Worm (Caenorhabditis elegans) whole organism, L3 larva: ENCODE measurements around the gene djr-1.2.

Experiments
- R02D3.7 ChIP-seq: fragments of 150-350 bp; optimal IDR thresholded peaks from 2 replicates; lab custom pipeline; 2014; ENCODE audit warnings: missing biosample characterization, missing genetic modification characterization
- ZK546.5 ChIP-seq: sonication (generic microtip); optimal IDR thresholded peaks from 2 replicates; lab custom pipeline; 2017; ENCODE audit warnings: missing biosample characterization, missing genetic modification characterization
- aly-2 ChIP-seq: fragments of 150-350 bp; optimal IDR thresholded peaks from 2 replicates; lab custom pipeline; 2014; ENCODE audit warnings: missing biosample characterization, missing genetic modification characterization
- ama-1 ChIP-seq: fragments of 150-350 bp; optimal IDR thresholded peaks from 2 replicates; lab custom pipeline; 2018
- ceh-28 ChIP-seq: fragments of 150-350 bp; optimal IDR thresholded peaks from 2 replicates; lab custom pipeline; 2014; ENCODE audit warnings: missing biosample characterization, missing genetic modification reagents, missing genetic modification characterization
- ceh-82 ChIP-seq: fragments of 150-350 bp; optimal IDR thresholded peaks from 2 replicates; lab custom pipeline; 2014; ENCODE audit warnings: missing biosample characterization, missing genetic modification characterization
- ceh-9 ChIP-seq: sonication (generic microtip); optimal IDR thresholded peaks from 2 replicates; lab custom pipeline; 2018; ENCODE audit warnings: missing biosample characterization, missing genetic modification characterization
- egl-27 ChIP-seq: sonication (generic microtip); optimal IDR thresholded peaks from 4 replicates; lab custom pipeline; 2017; ENCODE audit warnings: missing biosample characterization, missing genetic modification reagents, missing genetic modification characterization
- elt-1 ChIP-seq: fragments of 150-350 bp; optimal IDR thresholded peaks from 2 replicates; lab custom pipeline; 2014; ENCODE audit warnings: missing biosample characterization, missing genetic modification characterization
- elt-2 ChIP-seq: sonication (generic microtip); optimal IDR thresholded peaks from 2 replicates; lab custom pipeline; 2016; ENCODE audit warnings: missing genetic modification reagents, mild to moderate bottlenecking, missing genetic modification characterization, missing compliant biosample characterization
- elt-3 ChIP-seq, 3 experiments: fragments of 150-350 bp in 1 of 3; sonication (generic microtip) in 2 of 3; optimal IDR thresholded peaks; 2 replicates in 2 of 3; 4 replicates in 1 of 3; lab custom pipeline; 2014 to 2017; ENCODE audit warnings: missing biosample characterization in 3 of 3, missing genetic modification characterization in 3 of 3
- eor-1 ChIP-seq, 2 experiments: fragments of 150-350 bp; optimal IDR thresholded peaks; 2 replicates each; lab custom pipeline; 2014 to 2018; ENCODE audit warnings: missing biosample characterization in 2 of 2, missing genetic modification characterization in 2 of 2
- fkh-10 ChIP-seq: sonication (generic microtip); optimal IDR thresholded peaks from 2 replicates; lab custom pipeline; 2017; ENCODE audit warnings: missing biosample characterization, missing genetic modification reagents, missing genetic modification characterization
- jun-1 ChIP-seq: fragments of 150-350 bp; optimal IDR thresholded peaks from 2 replicates; lab custom pipeline; 2014; ENCODE audit warnings: missing biosample characterization, missing genetic modification reagents, missing genetic modification characterization
- lin-39 ChIP-seq: fragments of 150-350 bp; optimal IDR thresholded peaks from 2 replicates; lab custom pipeline; 2018; ENCODE audit warnings: missing biosample characterization, missing genetic modification reagents, missing genetic modification characterization
- lsy-12 ChIP-seq: sonication (generic microtip); optimal IDR thresholded peaks from 2 replicates; lab custom pipeline; 2016; ENCODE audit warnings: mild to moderate bottlenecking, missing genetic modification characterization, missing compliant biosample characterization
- mdl-1 ChIP-seq: fragments of 150-350 bp; optimal IDR thresholded peaks from 2 replicates; lab custom pipeline; 2014; ENCODE audit warnings: missing biosample characterization, missing genetic modification characterization
- mml-1 ChIP-seq: fragments of 150-350 bp; sonication (generic microtip); optimal IDR thresholded peaks from 3 replicates; lab custom pipeline; 2014; ENCODE audit warnings: missing biosample characterization, missing genetic modification characterization
- nfya-1 ChIP-seq: sonication (generic microtip); optimal IDR thresholded peaks from 2 replicates; lab custom pipeline; 2017; ENCODE audit warnings: missing genetic modification characterization, mild to moderate bottlenecking, missing compliant biosample characterization, antibody characterized with exemption, moderate library complexity; ENCODE audit not compliant: insufficient read depth
- nhr-12 ChIP-seq: fragments of 150-350 bp; optimal IDR thresholded peaks from 2 replicates; lab custom pipeline; 2014; ENCODE audit warnings: missing biosample characterization, missing genetic modification characterization
- nhr-237 ChIP-seq: fragments of 150-350 bp; optimal IDR thresholded peaks from 2 replicates; lab custom pipeline; 2014; ENCODE audit warnings: missing biosample characterization, missing genetic modification characterization
- nhr-25 ChIP-seq: sonication (generic microtip); optimal IDR thresholded peaks from 2 replicates; lab custom pipeline; 2017; ENCODE audit warnings: missing biosample characterization, missing genetic modification characterization
- nhr-28 ChIP-seq: fragments of 150-350 bp; optimal IDR thresholded peaks from 2 replicates; lab custom pipeline; 2014; ENCODE audit warnings: missing biosample characterization, missing genetic modification characterization
- nhr-43 ChIP-seq: sonication (generic microtip); optimal IDR thresholded peaks from 2 replicates; lab custom pipeline; 2016; ENCODE audit warnings: mild to moderate bottlenecking, missing genetic modification characterization, missing compliant biosample characterization; ENCODE audit not compliant: poor library complexity, severe bottlenecking
- nhr-76 ChIP-seq: fragments of 150-350 bp; sonication (generic microtip); optimal IDR thresholded peaks from 5 replicates; lab custom pipeline; 2014; ENCODE audit warnings: missing biosample characterization, missing genetic modification characterization
- nhr-77 ChIP-seq: fragments of 150-350 bp; optimal IDR thresholded peaks from 2 replicates; lab custom pipeline; 2014; ENCODE audit warnings: missing biosample characterization, missing genetic modification characterization
- pha-4 ChIP-seq: fragments of 150-350 bp; optimal IDR thresholded peaks from 2 replicates; lab custom pipeline; 2014; ENCODE audit warnings: missing biosample characterization, missing genetic modification reagents, missing genetic modification characterization
- pqm-1 ChIP-seq: fragments of 150-350 bp; optimal IDR thresholded peaks from 2 replicates; lab custom pipeline; 2017; ENCODE audit warnings: missing biosample characterization, missing genetic modification characterization, inconsistent platforms
- sea-2 ChIP-seq: fragments of 150-350 bp; sonication (generic microtip); optimal IDR thresholded peaks from 4 replicates; lab custom pipeline; 2014; ENCODE audit warnings: missing biosample characterization, missing genetic modification reagents, missing genetic modification characterization
- snpc-4 ChIP-seq: fragments of 150-350 bp; optimal IDR thresholded peaks from 2 replicates; lab custom pipeline; 2014; ENCODE audit warnings: missing biosample characterization, missing genetic modification characterization
- unc-39 ChIP-seq: sonication (generic microtip); optimal IDR thresholded peaks from 4 replicates; lab custom pipeline; 2017; ENCODE audit warnings: missing biosample characterization, missing genetic modification characterization
- unc-62 ChIP-seq: fragments of 150-350 bp; sonication (generic microtip); optimal IDR thresholded peaks from 4 replicates; lab custom pipeline; 2014; ENCODE audit warnings: missing biosample characterization, missing genetic modification reagents, missing genetic modification characterization
- zag-1 ChIP-seq: fragments of 150-350 bp; optimal IDR thresholded peaks from 2 replicates; lab custom pipeline; 2014; ENCODE audit warnings: missing biosample characterization, missing genetic modification characterization
- ztf-11 ChIP-seq: fragments of 150-350 bp; optimal IDR thresholded peaks from 2 replicates; lab custom pipeline; 2014; ENCODE audit warnings: missing biosample characterization, missing genetic modification characterization

The djr-1.2 gene

ce11 chrV:4043632-4044031 is 11.3 kb downstream of the djr-1.2 start, which contains the start of gene phat-3:
Gene phat-3, plus strand, starts transcription at chrV:4043932.
- no peak for TF ChIP-seq zag-1 (tag; lab: Kevin White, UChicago)
- no peak for TF ChIP-seq nhr-76 (tag; lab: Kevin White, UChicago)
- TF ChIP-seq ceh-82 (tag; lab: Kevin White, UChicago) = no peak
- TF ChIP-seq lsy-12 (tag; lab: Kevin White, UChicago) = no peak
- no peak for TF ChIP-seq ama-1 (lab: Kevin White, UChicago)
- TF ChIP-seq aly-2 (tag; lab: Kevin White, UChicago) = no peak
- no peak for TF ChIP-seq ZK546.5 (tag; lab: Kevin White, UChicago)
- TF ChIP-seq nhr-43 (tag; lab: Kevin White, UChicago) = no peak
- TF ChIP-seq mml-1 (tag; lab: Kevin White, UChicago) = no peak
- TF ChIP-seq unc-39 (tag; lab: Kevin White, UChicago) = no peak
- no peak for TF ChIP-seq sea-2 (GFP tag; lab: Kevin White, UChicago)
- no peak for TF ChIP-seq elt-3 (tag; optimal IDR thresholded peaks at IDR 0.05; lab: Kevin White, UChicago)
- TF ChIP-seq ceh-9 = no peak
- TF ChIP-seq, all 47 proteins: peak for 0

ce11 chrV:4041853-4042424 is 13.0 kb downstream of the djr-1.2 start, which contains the start of the genes C49G7.10 and irg-2:
Gene C49G7.10, minus strand, starts transcription at chrV:4042021.
Gene irg-2, plus strand, starts transcription at chrV:4042181.
- TF ChIP-seq nhr-237 (tag; lab: Kevin White, UChicago) (no peak), jun-1 (no peak), ceh-28 (tag; lab: Kevin White, UChicago) (no peak), unc-62 (no peak), mml-1 (tag; lab: Kevin White, UChicago) (no peak), nhr-25 (tag; lab: Kevin White, UChicago) (no peak), pqm-1 (tag; lab: Kevin White, UChicago) (no peak), nfya-1 (tag; lab: Kevin White, UChicago) (no peak), nhr-77 (tag; lab: Kevin White, UChicago) (no peak), elt-1 (no peak), egl-27 (no peak), ztf-11 (no peak)

- TF ChIP-seq snpc-4 (tag; lab: Kevin White, UChicago) (no peak), lin-39 (tag; lab: Kevin White, UChicago) (no peak), fkh-10 (GFP tag; lab: Kevin White, UChicago) (no peak), nfya-1 (tag; lab: Kevin White, UChicago) (no peak), unc-62 (no peak), ceh-82 (tag; lab: Kevin White, UChicago) (no peak), unc-39 (tag; lab: Kevin White, UChicago) (no peak), nhr-76 (tag; lab: Kevin White, UChicago) (no peak), ztf-11 (no peak), mml-1 (tag; lab: Kevin White, UChicago) (no peak)
Observed at ce11 chrV:4038557-4038956, 16.4 kb downstream of the djr-1.2 start.

ce11 chrV:4038110-4038509 is 16.8 kb downstream of the djr-1.2 start, which contains the start of gene C49G7.12:
Gene C49G7.12, plus strand, starts transcription at chrV:4038410.
- TF ChIP-seq nhr-76 (tag; lab: Kevin White, UChicago) (no peak), jun-1 (no peak), pqm-1 (tag; lab: Kevin White, UChicago) (no peak), R02D3.7 (tag; lab: Kevin White, UChicago) (no peak), nhr-12 (tag; lab: Kevin White, UChicago) (no peak), egl-27 (no peak)

- TF ChIP-seq nhr-12 (tag; lab: Kevin White, UChicago) (no peak), nhr-25 (tag; lab: Kevin White, UChicago) (no peak), mml-1 (tag; lab: Kevin White, UChicago) (no peak), egl-27 (no peak), pha-4 (tag; lab: Kevin White, UChicago) (no peak), eor-1 (tag; optimal IDR thresholded peaks at IDR 0.05; lab: Kevin White, UChicago) (no peak), nhr-77 (tag; lab: Kevin White, UChicago) (no peak), mdl-1 (no peak), elt-2 (no peak), sea-2 (GFP tag; lab: Kevin White, UChicago) (no peak), nhr-28 (tag; lab: Kevin White, UChicago) (no peak)
- TF ChIP-seq, all 47 proteins: peak for 0
Observed at ce11 chrV:4035811-4036210, 19.1 kb downstream of the djr-1.2 start, which contains the start of gene C49G7.13. Gene C49G7.13, plus strand, starts transcription at chrV:4036111.
